6 worm cellular contexts compared by ENCODE assay signal in genomic region chrII:10714262-10714933, ce11.
TF ChIP-seq lines count a peak whose summit lies in the region.

dph-2 (minus strand) TSS chrII:10714297.
C09G5.7 (plus strand) TSS chrII:10714883.

TF ChIP-seq in whole organism, L1 larva, 84 proteins besides CTCF, POLR2A, EP300 and RAD21 (continues in another document):
- TF ChIP-seq ces-1 (GFP tag; optimal IDR thresholded peaks at IDR 0.05; lab: Kevin White, UChicago), result no peak
- peak; percentile 65 for TF ChIP-seq irx-1 (tag; optimal IDR thresholded peaks at IDR 0.05; lab: Kevin White, UChicago)
- TF ChIP-seq nhr-19 (GFP tag; conservative IDR thresholded peaks at IDR 0.05; lab: Robert Waterston, UW), result 0 out of 2 replicates have a peak, but pooled peaks have one; percentile 5
- TF ChIP-seq pax-3 (tag; optimal IDR thresholded peaks at IDR 0.05; lab: Kevin White, UChicago), result no peak
- no peak for TF ChIP-seq lin-39 (tag; optimal IDR thresholded peaks at IDR 0.05; lab: Kevin White, UChicago)
- no peak for TF ChIP-seq elt-3 (tag; optimal IDR thresholded peaks at IDR 0.05; lab: Kevin White, UChicago)
- peak; percentile 23 to 63 for TF ChIP-seq lsy-2 (tag; optimal IDR thresholded peaks at IDR 0.05; lab: Kevin White, UChicago)
- no peak for TF ChIP-seq sup-37 (GFP tag; optimal IDR thresholded peaks at IDR 0.05; lab: Kevin White, UChicago)
- no peak for TF ChIP-seq snu-23 (GFP tag; optimal IDR thresholded peaks at IDR 0.05; lab: Kevin White, UChicago)
- no peak for TF ChIP-seq unc-98 (GFP tag; IDR thresholded peaks at IDR 0.05; lab: Robert Waterston, UW)
- TF ChIP-seq blmp-1 (tag; optimal IDR thresholded peaks at IDR 0.05; lab: Kevin White, UChicago), result peak; percentile 35
- TF ChIP-seq nhr-90 (tag; optimal IDR thresholded peaks at IDR 0.05; lab: Kevin White, UChicago; ENCODE audit: poor library complexity), result peak; percentile 35
- TF ChIP-seq unc-30 (tag; optimal IDR thresholded peaks at IDR 0.05; lab: Kevin White, UChicago), result no peak
- TF ChIP-seq nhr-77 (tag; optimal IDR thresholded peaks at IDR 0.05; lab: Kevin White, UChicago), result no peak
- TF ChIP-seq nhr-28 (tag; optimal IDR thresholded peaks at IDR 0.05; lab: Kevin White, UChicago), result no peak

TF ChIP-seq in whole organism, L2 larva, 48 proteins besides CTCF, POLR2A, EP300 and RAD21 (continues in another document):
- no peak for TF ChIP-seq sma-3 (GFP tag; optimal IDR thresholded peaks at IDR 0.05; lab: Kevin White, UChicago)
- no peak for TF ChIP-seq blmp-1 (tag; optimal IDR thresholded peaks at IDR 0.05; lab: Kevin White, UChicago; ENCODE audit: insufficient read depth)
- TF ChIP-seq peb-1 (tag; optimal IDR thresholded peaks at IDR 0.05; lab: Kevin White, UChicago), result no peak
- no peak for TF ChIP-seq ceh-16 (tag; optimal IDR thresholded peaks at IDR 0.05; lab: Kevin White, UChicago)
- no peak for TF ChIP-seq nhr-12 (tag; optimal IDR thresholded peaks at IDR 0.05; lab: Kevin White, UChicago)
- no peak for TF ChIP-seq lsy-2 (tag; optimal IDR thresholded peaks at IDR 0.05; lab: Kevin White, UChicago)
- TF ChIP-seq skn-1 (tag; optimal IDR thresholded peaks at IDR 0.05; lab: Kevin White, UChicago), result no peak
- TF ChIP-seq nhr-11 (tag; optimal IDR thresholded peaks at IDR 0.05; lab: Kevin White, UChicago), result no peak
- TF ChIP-seq egl-27 (tag; optimal IDR thresholded peaks at IDR 0.05; lab: Kevin White, UChicago), result no peak
- no peak for TF ChIP-seq ztf-1 (GFP tag; conservative IDR thresholded peaks at IDR 0.05; lab: Robert Waterston, UW)
- TF ChIP-seq nhr-25 (tag; optimal IDR thresholded peaks at IDR 0.05; lab: Kevin White, UChicago), result no peak
- no peak for TF ChIP-seq R02D3.7 (tag; optimal IDR thresholded peaks at IDR 0.05; lab: Kevin White, UChicago)
- TF ChIP-seq C34F6.9 (tag; optimal IDR thresholded peaks at IDR 0.05; lab: Kevin White, UChicago), result peak; percentile 40
- TF ChIP-seq gmeb-1 (tag; optimal IDR thresholded peaks at IDR 0.05; lab: Kevin White, UChicago), result peak; percentile 88
- TF ChIP-seq ztf-4 (tag; optimal IDR thresholded peaks at IDR 0.05; lab: Kevin White, UChicago), result no peak
- no peak for TF ChIP-seq alr-1 (tag; optimal IDR thresholded peaks at IDR 0.05; lab: Kevin White, UChicago)

TF ChIP-seq in whole organism, L3 larva, 47 proteins besides CTCF, POLR2A, EP300 and RAD21:
- TF ChIP-seq nhr-28 (tag; optimal IDR thresholded peaks at IDR 0.05; lab: Kevin White, UChicago), result no peak
- peak; percentile 47 for TF ChIP-seq lin-15B (tag; optimal IDR thresholded peaks at IDR 0.05; lab: Kevin White, UChicago)
- TF ChIP-seq mdl-1 (tag; optimal IDR thresholded peaks at IDR 0.05; lab: Kevin White, UChicago), result no peak

TF ChIP-seq in whole organism, L4 larva, 104 proteins besides CTCF, POLR2A, EP300 and RAD21 (continues in another document):
- no peak for TF ChIP-seq zag-1 (tag; optimal IDR thresholded peaks at IDR 0.05; lab: Kevin White, UChicago)
- TF ChIP-seq spr-1 (tag; optimal IDR thresholded peaks at IDR 0.05; lab: Kevin White, UChicago), result no peak
- no peak for TF ChIP-seq nhr-28 (tag; optimal IDR thresholded peaks at IDR 0.05; lab: Kevin White, UChicago)
- TF ChIP-seq mxl-3 (GFP tag; optimal IDR thresholded peaks at IDR 0.05; lab: Kevin White, UChicago), result no peak
- peak; percentile 89 for TF ChIP-seq mes-2 (tag; optimal IDR thresholded peaks at IDR 0.05; lab: Kevin White, UChicago; ENCODE audit: poor library complexity, severe bottlenecking)
- TF ChIP-seq duxl-1 (tag; optimal IDR thresholded peaks at IDR 0.05; lab: Kevin White, UChicago; ENCODE audit: poor library complexity), result no peak
- no peak for TF ChIP-seq ZK337.2 (GFP tag; IDR thresholded peaks at IDR 0.05; lab: Robert Waterston, UW)
- no peak for TF ChIP-seq zip-2 (tag; optimal IDR thresholded peaks at IDR 0.05; lab: Kevin White, UChicago)
- TF ChIP-seq unc-62 (GFP tag; optimal IDR thresholded peaks at IDR 0.05 in 1 of 2; lab: Kevin White, UChicago), result peak in 1 of 2 experiments; percentile 80
- no peak for TF ChIP-seq unc-62 (tag; optimal IDR thresholded peaks at IDR 0.05; lab: Kevin White, UChicago)
- TF ChIP-seq lsy-2 (tag; optimal IDR thresholded peaks at IDR 0.05; lab: Kevin White, UChicago), result no peak
- TF ChIP-seq lin-29 (GFP tag; IDR thresholded peaks at IDR 0.05; lab: Robert Waterston, UW), result no peak
- TF ChIP-seq daf-16 (GFP tag; optimal IDR thresholded peaks at IDR 0.05; lab: Kevin White, UChicago), result no peak
- TF ChIP-seq daf-16 (tag; optimal IDR thresholded peaks at IDR 0.05; lab: Kevin White, UChicago), result no peak
- TF ChIP-seq dmd-6 (GFP tag; IDR thresholded peaks at IDR 0.05; lab: Robert Waterston, UW), result no peak
- no peak for TF ChIP-seq set-16 (GFP tag; IDR thresholded peaks at IDR 0.05; lab: Robert Waterston, UW)
- no peak for TF ChIP-seq dmd-9 (GFP tag; IDR thresholded peaks at IDR 0.05; lab: Robert Waterston, UW)
- peak; percentile 85 for TF ChIP-seq dpl-1 (GFP tag; optimal IDR thresholded peaks at IDR 0.05; lab: Kevin White, UChicago)
- no peak for TF ChIP-seq madf-9 (GFP tag; conservative IDR thresholded peaks at IDR 0.05; lab: Robert Waterston, UW)
- no peak for TF ChIP-seq hmg-1.1 (GFP tag; IDR thresholded peaks at IDR 0.05; lab: Robert Waterston, UW)
- TF ChIP-seq egl-43 (GFP tag; IDR thresholded peaks at IDR 0.05; lab: Robert Waterston, UW), result no peak

TF ChIP-seq in whole organism, late embryonic, 69 proteins besides CTCF, POLR2A, EP300 and RAD21:
- no peak for TF ChIP-seq ceh-34 (tag; optimal IDR thresholded peaks at IDR 0.05; lab: Kevin White, UChicago)
- TF ChIP-seq fax-1 (tag; optimal IDR thresholded peaks at IDR 0.05; lab: Kevin White, UChicago), result no peak
- no peak for TF ChIP-seq pax-1 (tag; optimal IDR thresholded peaks at IDR 0.05; lab: Kevin White, UChicago)
- TF ChIP-seq tbx-7 (tag; optimal IDR thresholded peaks at IDR 0.05; lab: Kevin White, UChicago), result peak; percentile 26
- no peak for TF ChIP-seq C38D4.7 (GFP tag; optimal IDR thresholded peaks at IDR 0.05; lab: Kevin White, UChicago)
- TF ChIP-seq unc-42 (tag; optimal IDR thresholded peaks at IDR 0.05; lab: Kevin White, UChicago), result peak; percentile 32
- peak; percentile 10 for TF ChIP-seq hlh-8 (tag; optimal IDR thresholded peaks at IDR 0.05; lab: Kevin White, UChicago)
- no peak for TF ChIP-seq ceh-18 (tag; optimal IDR thresholded peaks at IDR 0.05; lab: Kevin White, UChicago)
- TF ChIP-seq fkh-6 (tag; optimal IDR thresholded peaks at IDR 0.05; lab: Kevin White, UChicago), result no peak
- TF ChIP-seq ceh-31 (tag; optimal IDR thresholded peaks at IDR 0.05; lab: Kevin White, UChicago), result peak; percentile 63
- no peak for TF ChIP-seq ceh-14 (tag; optimal IDR thresholded peaks at IDR 0.05; lab: Kevin White, UChicago)
- no peak for TF ChIP-seq nfya-1 (tag; optimal IDR thresholded peaks at IDR 0.05; lab: Kevin White, UChicago)
- TF ChIP-seq dmd-4 (tag; optimal IDR thresholded peaks at IDR 0.05; lab: Kevin White, UChicago; ENCODE audit: borderline replicate concordance), result no peak
- TF ChIP-seq C08G9.2 (tag; optimal IDR thresholded peaks at IDR 0.05; lab: Kevin White, UChicago), result peak; percentile 65
- no peak for TF ChIP-seq ztf-16 (tag; optimal IDR thresholded peaks at IDR 0.05; lab: Kevin White, UChicago)
- TF ChIP-seq ceh-2 (tag; optimal IDR thresholded peaks at IDR 0.05; lab: Kevin White, UChicago), result peak; percentile 67
- TF ChIP-seq ceh-24 (tag; optimal IDR thresholded peaks at IDR 0.05; lab: Kevin White, UChicago), result no peak
- TF ChIP-seq madf-2 (tag; optimal IDR thresholded peaks at IDR 0.05; lab: Kevin White, UChicago), result no peak
- TF ChIP-seq gmeb-2 (tag; optimal IDR thresholded peaks at IDR 0.05; lab: Kevin White, UChicago), result no peak
- peak; percentile 46 for TF ChIP-seq ets-4 (tag; optimal IDR thresholded peaks at IDR 0.05; lab: Kevin White, UChicago)
- TF ChIP-seq tbx-2 (tag; optimal IDR thresholded peaks at IDR 0.05; lab: Kevin White, UChicago), result peak; percentile 19

TF ChIP-seq in whole organism, young adult, 124 proteins besides CTCF, POLR2A, EP300 and RAD21 (continues in another document):
- no peak for TF ChIP-seq Y79H2A.3 (GFP tag; conservative IDR thresholded peaks at IDR 0.05; lab: Robert Waterston, UW)
- TF ChIP-seq efl-1 (GFP tag; optimal IDR thresholded peaks at IDR 0.05; lab: Kevin White, UChicago), result peak; percentile 64
- TF ChIP-seq dpl-1 (GFP tag; optimal IDR thresholded peaks at IDR 0.05; lab: Kevin White, UChicago), result peak; percentile 69
- TF ChIP-seq sea-2 (GFP tag; IDR thresholded peaks at IDR 0.05; lab: Robert Waterston, UW), result no peak
- peak; percentile 10 for TF ChIP-seq xnd-1 (tag; optimal IDR thresholded peaks at IDR 0.05; lab: Kevin White, UChicago)
- no peak for TF ChIP-seq lin-40 (tag; optimal IDR thresholded peaks at IDR 0.05; lab: Kevin White, UChicago)
- TF ChIP-seq ceh-91 (GFP tag; IDR thresholded peaks at IDR 0.05; lab: Robert Waterston, UW), result no peak
- TF ChIP-seq madf-10 (tag; optimal IDR thresholded peaks at IDR 0.05; lab: Kevin White, UChicago), result no peak
- no peak for TF ChIP-seq B0261.1 (tag; optimal IDR thresholded peaks at IDR 0.05; lab: Kevin White, UChicago)
- TF ChIP-seq madf-8 (GFP tag; conservative IDR thresholded peaks at IDR 0.05; lab: Robert Waterston, UW), result 0 out of 2 replicates have a peak, but pooled peaks have one; percentile 16
- no peak for TF ChIP-seq ceh-58 (GFP tag; IDR thresholded peaks at IDR 0.05; lab: Robert Waterston, UW)
- no peak for TF ChIP-seq pbrm-1 (GFP tag; IDR thresholded peaks at IDR 0.05; lab: Robert Waterston, UW)
- no peak for TF ChIP-seq F22D6.2 (tag; optimal IDR thresholded peaks at IDR 0.05; lab: Kevin White, UChicago)
- peak; percentile 87 for TF ChIP-seq lin-54 (GFP tag; optimal IDR thresholded peaks at IDR 0.05; lab: Kevin White, UChicago)
- no peak for TF ChIP-seq ztf-3 (GFP tag; optimal IDR thresholded peaks at IDR 0.05; lab: Kevin White, UChicago)
- no peak for TF ChIP-seq Y67H2A.10 (GFP tag; conservative IDR thresholded peaks at IDR 0.05; lab: Robert Waterston, UW)
- peak; percentile 47; the same call in 1 of the 2 replicates for TF ChIP-seq madf-6 (GFP tag; IDR thresholded peaks at IDR 0.05; lab: Robert Waterston, UW)
- no peak for TF ChIP-seq T07F8.4 (tag; optimal IDR thresholded peaks at IDR 0.05; lab: Kevin White, UChicago)
- TF ChIP-seq mxl-1 (tag; optimal IDR thresholded peaks at IDR 0.05; lab: Kevin White, UChicago), result no peak
- TF ChIP-seq somi-1 (GFP tag; optimal IDR thresholded peaks at IDR 0.05; lab: Kevin White, UChicago), result no peak
- peak in 2 of 3 experiments; percentile 31 to 37 for TF ChIP-seq lin-35 (GFP tag; optimal IDR thresholded peaks at IDR 0.05; lab: Kevin White, UChicago)
- no peak for TF ChIP-seq lsy-27 (tag; optimal IDR thresholded peaks at IDR 0.05; lab: Kevin White, UChicago; ENCODE audit: borderline replicate concordance, insufficient read depth)
- TF ChIP-seq chd-7 (tag; optimal IDR thresholded peaks at IDR 0.05; lab: Kevin White, UChicago), result no peak
- no peak for TF ChIP-seq ztf-25 (GFP tag; IDR thresholded peaks at IDR 0.05; lab: Robert Waterston, UW)
- no peak for TF ChIP-seq attf-3 (GFP tag; conservative IDR thresholded peaks at IDR 0.05; lab: Robert Waterston, UW)
- peak; percentile 56 for TF ChIP-seq lsl-1 (GFP tag; optimal IDR thresholded peaks at IDR 0.05; lab: Kevin White, UChicago)
- no peak for TF ChIP-seq hlh-12 (tag; optimal IDR thresholded peaks at IDR 0.05; lab: Kevin White, UChicago)
- no peak for TF ChIP-seq hlh-26 (GFP tag; conservative IDR thresholded peaks at IDR 0.05; lab: Robert Waterston, UW)
